Worm (Caenorhabditis elegans) whole organism, midembryonic: ENCODE results near the gene Y41D4B.14.

ENCODE experiments used
- flt-1 ChIP-seq: fragments of 200-800 bp; sonication (Bioruptor generic); IDR thresholded peaks from 2 replicates; pipeline ENCODE4 v1.3.6; 2022; ENCODE audit warnings: missing genetic modification characterization, missing compliant biosample characterization
- klf-2 ChIP-seq: fragments of 200-800 bp; sonication (Bioruptor generic); conservative IDR thresholded peaks from 2 replicates; pipeline ENCODE4 v1.3.6; 2022; ENCODE audit warnings: missing genetic modification reagents, missing genetic modification characterization, missing compliant biosample characterization
- ref-1 ChIP-seq: fragments of 200-800 bp; sonication (Bioruptor generic); conservative IDR thresholded peaks from 2 replicates; pipeline ENCODE4 v1.3.6; 2022; ENCODE audit warnings: missing genetic modification reagents, missing genetic modification characterization, missing compliant biosample characterization

- TF ChIP-seq flt-1 (GFP tag; lab: Robert Waterston, UW), result no peak
- TF ChIP-seq ref-1 (GFP tag; lab: Robert Waterston, UW), result no peak
- no peak for TF ChIP-seq klf-2 (GFP tag; lab: Robert Waterston, UW)
These were observed 47.6 kb downstream of the Y41D4B.14 start for ce11 chrIV:1624447-1624846.
